Worm (Caenorhabditis elegans) whole organism, late embryonic: ENCODE data around the gene T05H10.4.

Experiments
- C38D4.7 ChIP-seq: fragments of 200-800 bp; sonication (Bioruptor generic); optimal IDR thresholded peaks from 2 replicates; lab custom pipeline; 2018; ENCODE audit warnings: mild to moderate bottlenecking, missing genetic modification characterization, moderate library complexity, missing compliant biosample characterization
- K09A11.1 ChIP-seq: sonication (generic microtip); optimal IDR thresholded peaks from 2 replicates; lab custom pipeline; 2017; ENCODE audit warnings: antibody characterized with exemption, mild to moderate bottlenecking, missing genetic modification characterization, missing compliant biosample characterization; ENCODE audit not compliant: insufficient read depth
- ahr-1 ChIP-seq: sonication (generic microtip); optimal IDR thresholded peaks from 2 replicates; lab custom pipeline; 2016; ENCODE audit warnings: missing genetic modification characterization, missing compliant biosample characterization
- ceh-19 ChIP-seq: fragments of 200-800 bp; sonication (Bioruptor generic); optimal IDR thresholded peaks from 2 replicates; lab custom pipeline; 2018; ENCODE audit warnings: mild to moderate bottlenecking, missing genetic modification characterization, missing compliant biosample characterization
- ceh-2 ChIP-seq: sonication (generic microtip); optimal IDR thresholded peaks from 2 replicates; lab custom pipeline; 2016; ENCODE audit warnings: missing genotype, missing genetic modification characterization, missing compliant biosample characterization
- ceh-22 ChIP-seq: sonication (generic microtip); optimal IDR thresholded peaks from 2 replicates; lab custom pipeline; 2017; ENCODE audit warnings: missing biosample characterization, missing genetic modification characterization
- ceh-24 ChIP-seq: sonication (generic microtip); optimal IDR thresholded peaks from 2 replicates; lab custom pipeline; 2016; ENCODE audit warnings: mild to moderate bottlenecking, missing genetic modification characterization, missing compliant biosample characterization
- ceh-30 ChIP-seq: fragments of 150-350 bp; optimal IDR thresholded peaks from 2 replicates; lab custom pipeline; 2014; ENCODE audit warnings: missing biosample characterization, missing genetic modification characterization
- ceh-34 ChIP-seq: sonication (generic microtip); optimal IDR thresholded peaks from 2 replicates; lab custom pipeline; 2016; ENCODE audit warnings: mild to moderate bottlenecking, missing genetic modification characterization, missing compliant biosample characterization
- ceh-45 ChIP-seq: fragments of 200-800 bp; sonication (Bioruptor generic); IDR thresholded peaks from 2 replicates; pipeline ENCODE4 v1.3.6; 2022; ENCODE audit warnings: missing genetic modification reagents, missing genetic modification characterization, missing compliant biosample characterization
- ceh-48 ChIP-seq: sonication (generic microtip); optimal IDR thresholded peaks from 2 replicates; lab custom pipeline; 2016; ENCODE audit warnings: missing genetic modification characterization, inconsistent platforms, missing compliant biosample characterization
- ceh-6 ChIP-seq: fragments of 200-800 bp; sonication (Bioruptor generic); optimal IDR thresholded peaks from 2 replicates; lab custom pipeline; 2018; ENCODE audit warnings: mild to moderate bottlenecking, missing genetic modification characterization, missing compliant biosample characterization
- ceh-9 ChIP-seq: sonication (generic microtip); optimal IDR thresholded peaks from 2 replicates; lab custom pipeline; 2016; ENCODE audit warnings: mild to moderate bottlenecking, missing genetic modification characterization, inconsistent platforms, missing compliant biosample characterization
- che-1 ChIP-seq: sonication (generic microtip); optimal IDR thresholded peaks from 2 replicates; lab custom pipeline; 2016; ENCODE audit warnings: mild to moderate bottlenecking, missing genetic modification characterization, missing compliant biosample characterization
- dmd-4 ChIP-seq: sonication (generic microtip); optimal IDR thresholded peaks from 2 replicates; lab custom pipeline; 2016; ENCODE audit warnings: borderline replicate concordance, missing genetic modification characterization, missing compliant biosample characterization
- dve-1 ChIP-seq: sonication (generic microtip); optimal IDR thresholded peaks from 2 replicates; lab custom pipeline; 2017; ENCODE audit warnings: antibody characterized with exemption, mild to moderate bottlenecking, missing genetic modification characterization, missing compliant biosample characterization
- elt-2 ChIP-seq: sonication (generic microtip); optimal IDR thresholded peaks from 2 replicates; lab custom pipeline; 2016; ENCODE audit warnings: missing genetic modification reagents, missing genetic modification characterization, missing compliant biosample characterization
- elt-4 ChIP-seq: sonication (generic microtip); optimal IDR thresholded peaks from 2 replicates; lab custom pipeline; 2016; ENCODE audit warnings: missing genetic modification characterization, missing compliant biosample characterization
- ets-4 ChIP-seq: sonication (generic microtip); optimal IDR thresholded peaks from 2 replicates; lab custom pipeline; 2016; ENCODE audit warnings: missing genetic modification characterization, missing compliant biosample characterization
- fkh-10 ChIP-seq: fragments of 150-350 bp; optimal IDR thresholded peaks from 2 replicates; lab custom pipeline; 2014; ENCODE audit warnings: missing biosample characterization, missing genetic modification reagents, missing genetic modification characterization
- hlh-13 ChIP-seq: fragments of 200-800 bp; sonication (Bioruptor generic); optimal IDR thresholded peaks from 2 replicates; lab custom pipeline; 2018; ENCODE audit warnings: mild to moderate bottlenecking, missing genetic modification characterization, missing compliant biosample characterization
- hlh-15 ChIP-seq: sonication (generic microtip); optimal IDR thresholded peaks from 2 replicates; lab custom pipeline; 2016; ENCODE audit warnings: missing genetic modification characterization, missing compliant biosample characterization
- hlh-6 ChIP-seq: sonication (generic microtip); optimal IDR thresholded peaks from 2 replicates; lab custom pipeline; 2016; ENCODE audit warnings: missing genotype, missing genetic modification characterization, missing compliant biosample characterization
- hlh-8 ChIP-seq: sonication (generic microtip); optimal IDR thresholded peaks from 2 replicates; lab custom pipeline; 2016; ENCODE audit warnings: missing genotype, missing genetic modification characterization, missing compliant biosample characterization
- lim-6 ChIP-seq: sonication (generic microtip); optimal IDR thresholded peaks from 2 replicates; lab custom pipeline; 2016; ENCODE audit warnings: missing genetic modification characterization, missing compliant biosample characterization
- nfya-1 ChIP-seq: sonication (generic microtip); optimal IDR thresholded peaks from 2 replicates; lab custom pipeline; 2017; ENCODE audit warnings: missing genetic modification characterization, mild to moderate bottlenecking, missing compliant biosample characterization, antibody characterized with exemption, moderate library complexity
- nhr-11 ChIP-seq: fragments of 150-350 bp; optimal IDR thresholded peaks from 2 replicates; lab custom pipeline; 2014; ENCODE audit warnings: missing biosample characterization, missing genetic modification characterization
- nhr-232 ChIP-seq: sonication (generic microtip); optimal IDR thresholded peaks from 2 replicates; lab custom pipeline; 2016; ENCODE audit warnings: missing genetic modification characterization, missing compliant biosample characterization
- odd-2 ChIP-seq: sonication (generic microtip); optimal IDR thresholded peaks from 2 replicates; lab custom pipeline; 2017; ENCODE audit warnings: antibody characterized with exemption, mild to moderate bottlenecking, missing genetic modification characterization, missing compliant biosample characterization
- pax-1 ChIP-seq: fragments of 150-350 bp; optimal IDR thresholded peaks from 2 replicates; lab custom pipeline; 2014; ENCODE audit warnings: missing biosample characterization, missing genetic modification characterization
- pros-1 ChIP-seq: fragments of 150-350 bp; optimal IDR thresholded peaks from 2 replicates; lab custom pipeline; 2014; ENCODE audit warnings: missing biosample characterization, missing genetic modification reagents, missing genetic modification characterization
- ref-2 ChIP-seq: sonication (generic microtip); optimal IDR thresholded peaks from 2 replicates; lab custom pipeline; 2016; ENCODE audit warnings: missing genetic modification characterization, missing compliant biosample characterization
- rnt-1 ChIP-seq: sonication (generic microtip); optimal IDR thresholded peaks from 2 replicates; lab custom pipeline; 2016; ENCODE audit warnings: missing genetic modification characterization, missing compliant biosample characterization
- sdc-2 ChIP-seq: sonication (generic microtip); optimal IDR thresholded peaks from 2 replicates; lab custom pipeline; 2016; ENCODE audit warnings: missing genotype, missing genetic modification characterization, missing compliant biosample characterization
- sox-2 ChIP-seq: fragments of 200-800 bp; sonication (Bioruptor generic); IDR thresholded peaks from 2 replicates; pipeline ENCODE4 v1.3.6; 2022; ENCODE audit warnings: missing genetic modification reagents, missing genetic modification characterization, missing compliant biosample characterization
- syd-9 ChIP-seq: sonication (generic microtip); optimal IDR thresholded peaks from 2 replicates; lab custom pipeline; 2016; ENCODE audit warnings: mild to moderate bottlenecking, missing genetic modification characterization, moderate library complexity, missing compliant biosample characterization
- tbx-2 ChIP-seq: sonication (generic microtip); optimal IDR thresholded peaks from 2 replicates; lab custom pipeline; 2016; ENCODE audit warnings: missing genetic modification characterization, missing compliant biosample characterization
- ttx-3 ChIP-seq: sonication (generic microtip); optimal IDR thresholded peaks from 2 replicates; lab custom pipeline; 2016; ENCODE audit warnings: missing genetic modification reagents, missing genetic modification characterization, missing compliant biosample characterization
- ztf-16 ChIP-seq: sonication (generic microtip); optimal IDR thresholded peaks from 2 replicates; lab custom pipeline; 2017; ENCODE audit warnings: missing genetic modification characterization, missing compliant biosample characterization

T05H10.4 gene

ce11 chrII:8052850-8053249 lies at the start of gene T05H10.4:
Gene T05H10.4 (plus strand): TSS chrII:8053150.
- TF ChIP-seq dve-1 (tag; lab: Kevin White, UChicago), result no peak
- TF ChIP-seq tbx-2 (tag; lab: Kevin White, UChicago), result no peak
- no peak for TF ChIP-seq syd-9 (tag; lab: Kevin White, UChicago)
- TF ChIP-seq C38D4.7 (GFP tag; lab: Kevin White, UChicago), result no peak
- no peak for TF ChIP-seq ztf-16 (tag; lab: Kevin White, UChicago)
- TF ChIP-seq fkh-10 (GFP tag; lab: Kevin White, UChicago), result no peak
- no peak for TF ChIP-seq K09A11.1
- no peak for TF ChIP-seq nfya-1
- TF ChIP-seq pros-1 (tag; lab: Kevin White, UChicago), result no peak
- no peak for TF ChIP-seq ceh-2 (tag; lab: Kevin White, UChicago)
- no peak for TF ChIP-seq nhr-232 (tag; lab: Kevin White, UChicago)
- TF ChIP-seq odd-2 (tag; lab: Kevin White, UChicago), result no peak
- TF ChIP-seq elt-4 (tag; lab: Kevin White, UChicago), result no peak
- TF ChIP-seq ref-2, result no peak
- TF ChIP-seq ceh-45 (GFP tag; lab: Robert Waterston, UW), result no peak
- no peak for TF ChIP-seq nhr-11 (tag; lab: Kevin White, UChicago)
- TF ChIP-seq che-1, result no peak
- no peak for TF ChIP-seq hlh-8 (tag; lab: Kevin White, UChicago)

- TF ChIP-seq hlh-6 (no peak), lim-6 (tag; lab: Kevin White, UChicago) (no peak), ets-4 (tag; lab: Kevin White, UChicago) (no peak), ceh-6 (GFP tag; lab: Kevin White, UChicago) (no peak), hlh-13 (GFP tag; lab: Kevin White, UChicago) (no peak)
Observed at ce11 chrII:8004157-8004556, 48.8 kb upstream of the T05H10.4 start, which contains the start of gene pgp-11. Gene pgp-11 (minus strand): TSS chrII:8004257.

ce11 chrII:8004752-8005151 lies 48.2 kb upstream of the T05H10.4 start:
- TF ChIP-seq rnt-1 (tag; lab: Kevin White, UChicago) (no peak), pax-1 (no peak), C38D4.7 (GFP tag; lab: Kevin White, UChicago) (no peak), sox-2 (no peak), fkh-10 (GFP tag; lab: Kevin White, UChicago) (no peak), ceh-34 (tag; lab: Kevin White, UChicago) (no peak), dmd-4 (no peak), ceh-48 (tag; lab: Kevin White, UChicago) (no peak), tbx-2 (tag; lab: Kevin White, UChicago) (no peak), ceh-19 (GFP tag; lab: Kevin White, UChicago) (no peak), K09A11.1 (no peak), che-1 (no peak), syd-9 (tag; lab: Kevin White, UChicago) (no peak), ceh-24 (tag; lab: Kevin White, UChicago) (no peak), ceh-30 (tag; lab: Kevin White, UChicago) (no peak), ceh-22 (tag; lab: Kevin White, UChicago) (no peak), ceh-6 (GFP tag; lab: Kevin White, UChicago) (no peak), ceh-2 (tag; lab: Kevin White, UChicago) (no peak), ceh-9 (tag; lab: Kevin White, UChicago) (no peak)

- TF ChIP-seq ceh-48 (tag; lab: Kevin White, UChicago) (no peak), ets-4 (tag; lab: Kevin White, UChicago) (no peak), hlh-15 (tag; lab: Kevin White, UChicago) (no peak), ttx-3 (tag; lab: Kevin White, UChicago) (no peak), sdc-2 (tag; lab: Kevin White, UChicago) (no peak), elt-2 (tag; lab: Kevin White, UChicago) (no peak), hlh-6 (no peak), ceh-24 (tag; lab: Kevin White, UChicago) (no peak), sox-2 (no peak), ahr-1 (tag; lab: Kevin White, UChicago) (no peak)
Observed at ce11 chrII:8006962-8007361, 46.0 kb upstream of the T05H10.4 start.
